Fruit fly (Drosophila melanogaster): ENCODE data around the gene Rop.

dm6 chr3L:4110212-4110611, 28.6 kb downstream of the Rop start:
- TF ChIP-seq CG18476 (GFP tag; optimal IDR thresholded peaks at IDR 0.05) (no peak), CG17802 (tag; optimal IDR thresholded peaks at IDR 0.05) (no peak), usp (GFP tag; optimal IDR thresholded peaks at IDR 0.05) (no peak), nmo (GFP tag; optimal IDR thresholded peaks at IDR 0.05) (no peak), tx (GFP tag; optimal IDR thresholded peaks at IDR 0.05) (no peak), so (GFP tag; IDR thresholded peaks at IDR 0.05) (no peak), Abd-B (GFP tag; optimal IDR thresholded peaks at IDR 0.05) (no peak), ham (GFP tag; IDR thresholded peaks at IDR 0.05) (no peak), CG8944 (GFP tag; optimal IDR thresholded peaks at IDR 0.05) (no peak), Myb (GFP tag; optimal IDR thresholded peaks at IDR 0.05) (no peak), E2f1 (GFP tag; IDR thresholded peaks at IDR 0.05) (no peak), CG17359 (tag; optimal IDR thresholded peaks at IDR 0.05) (no peak), grau (tag; optimal IDR thresholded peaks at IDR 0.05) (no peak), sens (GFP tag) (no peak)
